Fruit fly (Drosophila melanogaster) whole organism, embryonic: ENCODE measurements around the gene Chpf.

ENCODE experiments used
- Blimp-1 ChIP-seq: fragments of 200-800 bp; sonication (Bioruptor generic); optimal IDR thresholded peaks from 3 replicates; lab custom pipeline; 2018; ENCODE audit warnings: missing biosample characterization, missing genetic modification characterization, mild to moderate bottlenecking, moderate library complexity, missing genetic modification reagents
- C15 ChIP-seq: fragments of 200-800 bp; sonication (Bioruptor generic); IDR thresholded peaks from 3 replicates; pipeline ENCODE4 v1.3.6; 2022; ENCODE audit warnings: missing biosample characterization, missing genetic modification characterization
- CG10267 ChIP-seq: fragments of 200-800 bp; sonication (Bioruptor generic); optimal IDR thresholded peaks from 2 replicates; lab custom pipeline; 2018; ENCODE audit warnings: missing biosample characterization, mild to moderate bottlenecking, missing genetic modification characterization, moderate library complexity
- CG15601 ChIP-seq: fragments of 200-800 bp; sonication (Bioruptor generic); optimal IDR thresholded peaks from 3 replicates; lab custom pipeline; 2019; ENCODE audit warnings: missing biosample characterization, mild to moderate bottlenecking, missing genetic modification characterization, moderate library complexity
- CG17359 ChIP-seq: fragments of 200-800 bp; sonication (Bioruptor generic); optimal IDR thresholded peaks from 3 replicates; lab custom pipeline; 2018; ENCODE audit warnings: missing biosample characterization, mild to moderate bottlenecking, missing genetic modification characterization, moderate library complexity
- CG17829 ChIP-seq: fragments of 200-800 bp; optimal IDR thresholded peaks from 2 replicates; lab custom pipeline; 2019; ENCODE audit warnings: missing biosample characterization, mild to moderate bottlenecking, missing genetic modification characterization, moderate library complexity
- CG2712 ChIP-seq: fragments of 200-800 bp; optimal IDR thresholded peaks from 3 replicates; lab custom pipeline; 2019; ENCODE audit warnings: missing biosample characterization, mild to moderate bottlenecking, missing genetic modification characterization, moderate library complexity
- CG3726 ChIP-seq: fragments of 200-800 bp; sonication (Bioruptor generic); IDR thresholded peaks from 3 replicates; pipeline ENCODE4, ENCODE4 v1.3.6; 2022; ENCODE audit warnings: missing biosample characterization, missing genetic modification characterization
- CG4424 ChIP-seq: fragments of 200-800 bp; sonication (Bioruptor generic); optimal IDR thresholded peaks from 3 replicates; lab custom pipeline; 2016; ENCODE audit warnings: missing biosample characterization, missing genetic modification characterization
- CG6813 ChIP-seq: fragments of 200-800 bp; sonication (Bioruptor generic); optimal IDR thresholded peaks from 2 replicates; lab custom pipeline; 2017; ENCODE audit warnings: missing biosample characterization, missing genetic modification characterization, mild to moderate bottlenecking, moderate library complexity, missing genetic modification reagents
- CG7357 ChIP-seq: fragments of 200-800 bp; sonication (Bioruptor generic); IDR thresholded peaks from 3 replicates; pipeline ENCODE4 v1.3.6; 2022; ENCODE audit warnings: missing biosample characterization, missing genetic modification characterization
- CG7372 ChIP-seq: fragments of 200-800 bp; sonication (Bioruptor generic); IDR thresholded peaks from 2 replicates; pipeline ENCODE4 v1.3.6; 2022; ENCODE audit warnings: missing biosample characterization, missing genetic modification characterization
- CG7839 ChIP-seq: fragments of 200-800 bp; sonication (Bioruptor generic); optimal IDR thresholded peaks from 3 replicates; lab custom pipeline; 2018; ENCODE audit warnings: missing biosample characterization, mild to moderate bottlenecking, missing genetic modification characterization, moderate library complexity
- CG8924 ChIP-seq: fragments of 200-800 bp; optimal IDR thresholded peaks from 3 replicates; lab custom pipeline; 2019; ENCODE audit warnings: missing biosample characterization, mild to moderate bottlenecking, missing genetic modification characterization, moderate library complexity
- Dip2 ChIP-seq: fragments of 200-800 bp; sonication (Bioruptor generic); IDR thresholded peaks from 2 replicates; pipeline ENCODE4 v1.3.6; 2022; ENCODE audit warnings: missing biosample characterization, missing genetic modification characterization
- Drgx ChIP-seq: fragments of 200-800 bp; sonication (Bioruptor generic); IDR thresholded peaks from 2 replicates; pipeline ENCODE4 v1.3.6; 2022; ENCODE audit warnings: missing biosample characterization, missing genetic modification characterization
- Ets65A ChIP-seq: fragments of 200-800 bp; sonication (Bioruptor generic); peaks from one replicate; lab custom pipeline; 2016; ENCODE audit warnings: missing biosample characterization, missing genetic modification characterization
- Fer1 ChIP-seq: fragments of 200-800 bp; sonication (Bioruptor generic); optimal IDR thresholded peaks from 2 replicates; lab custom pipeline; 2017; ENCODE audit warnings: missing biosample characterization, mild to moderate bottlenecking, missing genetic modification characterization
- Gug ChIP-seq: fragments of 200-800 bp; sonication (Bioruptor generic); IDR thresholded peaks from 4 replicates; pipeline ENCODE4 v1.3.6; 2022; ENCODE audit warnings: missing biosample characterization, missing genetic modification characterization
- H2.0 ChIP-seq: fragments of 200-800 bp; sonication (Bioruptor generic); IDR thresholded peaks from 2 replicates; pipeline ENCODE4 v1.3.6; 2022; ENCODE audit warnings: missing biosample characterization, missing genetic modification characterization
- Lhr ChIP-seq: fragments of 200-800 bp; sonication (Bioruptor generic); optimal IDR thresholded peaks from 3 replicates; lab custom pipeline; 2017; ENCODE audit warnings: mild to moderate bottlenecking, missing biosample characterization, missing genetic modification reagents, missing genetic modification characterization
- Lpt ChIP-seq: fragments of >200 bp; optimal IDR thresholded peaks from 2 replicates; lab custom pipeline; 2018; ENCODE audit warnings: missing biosample characterization, missing genetic modification characterization
- Meics ChIP-seq: fragments of 200-800 bp; sonication (Bioruptor generic); optimal IDR thresholded peaks from 2 replicates; lab custom pipeline; 2017; ENCODE audit warnings: missing biosample characterization, mild to moderate bottlenecking, missing genetic modification characterization
- Oli ChIP-seq: fragments of 200-800 bp; sonication (Bioruptor generic); optimal IDR thresholded peaks from 2 replicates; lab custom pipeline; 2018; ENCODE audit warnings: missing biosample characterization, mild to moderate bottlenecking, missing genetic modification characterization, moderate library complexity
- Optix ChIP-seq: fragments of 200-800 bp; sonication (Bioruptor generic); IDR thresholded peaks from 3 replicates; pipeline ENCODE4 v1.3.6; 2022; ENCODE audit warnings: missing biosample characterization, missing genetic modification characterization
- Ravus ChIP-seq: fragments of 200-800 bp; sonication (Bioruptor generic); IDR thresholded peaks from 2 replicates; pipeline ENCODE4 v1.3.6; 2022; ENCODE audit warnings: missing biosample characterization, missing genetic modification characterization
- Rx ChIP-seq: fragments of 200-800 bp; sonication (Bioruptor generic); IDR thresholded peaks from 2 replicates; pipeline ENCODE4 v1.3.6; 2022; ENCODE audit warnings: missing biosample characterization, missing genetic modification characterization
- Ssrp ChIP-seq: fragments of 200-800 bp; sonication (Bioruptor generic); optimal IDR thresholded peaks from 2 replicates; lab custom pipeline; 2018; ENCODE audit warnings: missing biosample characterization, mild to moderate bottlenecking, missing genetic modification characterization, moderate library complexity
- aop ChIP-seq: fragments of 200-800 bp; sonication (Bioruptor generic); IDR thresholded peaks from 2 replicates; pipeline ENCODE4 v1.3.6; 2022; ENCODE audit warnings: missing biosample characterization, missing genetic modification characterization
- ase ChIP-seq: fragments of 200-800 bp; sonication (Bioruptor generic); IDR thresholded peaks from 3 replicates; pipeline ENCODE4 v1.3.6; 2022; ENCODE audit warnings: missing biosample characterization, missing genetic modification characterization
- az2 ChIP-seq: fragments of 200-800 bp; sonication (Bioruptor generic); optimal IDR thresholded peaks from 3 replicates; lab custom pipeline; 2016; ENCODE audit warnings: missing biosample characterization, missing genetic modification characterization
- bowl ChIP-seq: fragments of 200-800 bp; sonication (Bioruptor generic); IDR thresholded peaks from 2 replicates; pipeline ENCODE4 v1.3.6; 2022; ENCODE audit warnings: missing biosample characterization, missing genetic modification characterization
- bsh ChIP-seq, 2 experiments: fragments of 200-800 bp; sonication (Bioruptor generic); optimal IDR thresholded peaks; 2 replicates each; lab custom pipeline; 2017 to 2018; ENCODE audit warnings: mild to moderate bottlenecking in 2 of 2, missing biosample characterization in 2 of 2, missing genetic modification characterization in 2 of 2, moderate library complexity in 1 of 2
- chm ChIP-seq: fragments of 200-800 bp; sonication (Bioruptor generic); IDR thresholded peaks from 2 replicates; pipeline ENCODE4 v1.3.6; 2022; ENCODE audit warnings: missing biosample characterization, missing genetic modification characterization
- dimm ChIP-seq: fragments of 200-800 bp; sonication (Bioruptor generic); IDR thresholded peaks from 2 replicates; pipeline ENCODE4 v1.3.6; 2022; ENCODE audit warnings: missing biosample characterization, missing genetic modification characterization
- esg ChIP-seq: fragments of 200-800 bp; sonication (Bioruptor generic); conservative IDR thresholded peaks from 2 replicates; pipeline ENCODE4 v1.3.6; 2022; ENCODE audit warnings: missing biosample characterization, missing genetic modification characterization
- exex ChIP-seq: fragments of 200-800 bp; sonication (Bioruptor generic); optimal IDR thresholded peaks from 4 replicates; lab custom pipeline; 2018; ENCODE audit warnings: missing biosample characterization, mild to moderate bottlenecking, missing genetic modification characterization, moderate library complexity
- gcm ChIP-seq: fragments of 200-800 bp; sonication (Bioruptor generic); optimal IDR thresholded peaks from 2 replicates; lab custom pipeline; 2019; ENCODE audit warnings: missing biosample characterization, mild to moderate bottlenecking, missing genetic modification characterization, moderate library complexity
- grau ChIP-seq: fragments of 200-800 bp; optimal IDR thresholded peaks from 3 replicates; lab custom pipeline; 2019; ENCODE audit warnings: missing biosample characterization, mild to moderate bottlenecking, missing genetic modification characterization, moderate library complexity
- lbe ChIP-seq: fragments of 200-800 bp; sonication (Bioruptor generic); optimal IDR thresholded peaks from 2 replicates; lab custom pipeline; 2016; ENCODE audit warnings: missing biosample characterization, mild to moderate bottlenecking, missing genetic modification characterization
- nmo ChIP-seq: fragments of 200-800 bp; sonication (Bioruptor generic); optimal IDR thresholded peaks from 2 replicates; lab custom pipeline; 2018; ENCODE audit warnings: missing biosample characterization, mild to moderate bottlenecking, missing genetic modification characterization, moderate library complexity
- pros ChIP-seq: fragments of 200-800 bp; sonication (Bioruptor generic); optimal IDR thresholded peaks from 3 replicates; lab custom pipeline; 2019; ENCODE audit warnings: missing biosample characterization, mild to moderate bottlenecking, missing genetic modification characterization, moderate library complexity
- row ChIP-seq: fragments of 200-800 bp; sonication (Bioruptor generic); IDR thresholded peaks from 3 replicates; pipeline ENCODE4 v1.3.6; 2022; ENCODE audit warnings: missing biosample characterization, missing genetic modification characterization
- seq ChIP-seq: fragments of 200-800 bp; sonication (Bioruptor generic); IDR thresholded peaks from 2 replicates; pipeline ENCODE4 v1.3.6; 2022; ENCODE audit warnings: missing biosample characterization, missing genetic modification characterization
- sim ChIP-seq: fragments of 200-800 bp; sonication (Bioruptor generic); IDR thresholded peaks from 2 replicates; pipeline ENCODE4 v1.3.6; 2022; ENCODE audit warnings: missing biosample characterization, missing genetic modification characterization
- so ChIP-seq: fragments of 200-800 bp; sonication (Bioruptor generic); IDR thresholded peaks from 3 replicates; pipeline ENCODE4 v1.3.6; 2022; ENCODE audit warnings: missing biosample characterization, missing genetic modification characterization
- sr ChIP-seq: fragments of 200-800 bp; sonication (Bioruptor generic); IDR thresholded peaks from 3 replicates; pipeline ENCODE4 v1.3.6; 2022; ENCODE audit warnings: missing biosample characterization, missing genetic modification characterization
- trh ChIP-seq: fragments of 200-800 bp; sonication (Bioruptor generic); optimal IDR thresholded peaks from 2 replicates; lab custom pipeline; 2016; ENCODE audit warnings: missing biosample characterization, missing genetic modification characterization
- zfh1 ChIP-seq: fragments of 200-800 bp; sonication (Bioruptor generic); IDR thresholded peaks from 3 replicates; pipeline ENCODE4 v1.3.6; 2022; ENCODE audit warnings: missing biosample characterization, missing genetic modification characterization

Chpf gene

dm6 chrX:13136939-13137697 lies 24.9 kb upstream of the Chpf start (continued):
- peak; percentile 67; the same call in 1 of the 2 replicates for TF ChIP-seq seq (GFP tag; lab: Robert Waterston, UW)
- no peak for TF ChIP-seq Lpt
- TF ChIP-seq CG17359 (tag; lab: Kevin White, UChicago), result peak; percentile 58
- peak; percentile 14 for TF ChIP-seq CG4424 (GFP tag; lab: Kevin White, UChicago)
- peak; percentile 77 for TF ChIP-seq aop
- peak; percentile 18 for TF ChIP-seq CG10267 (tag; lab: Kevin White, UChicago)
- peak; percentile 98 for TF ChIP-seq Blimp-1 (GFP tag; lab: Kevin White, UChicago)
- TF ChIP-seq CG6813 (GFP tag; lab: Kevin White, UChicago), result peak; percentile 9
- TF ChIP-seq CG7839, result peak; percentile 61
- 0 out of 2 replicates have a peak, but pooled peaks have one; percentile 11 for TF ChIP-seq CG7372 (GFP tag; lab: Robert Waterston, UW)
- peak; percentile 15 for TF ChIP-seq Ets65A (GFP tag; lab: Kevin White, UChicago)
- TF ChIP-seq sr (GFP tag; lab: Robert Waterston, UW), result 0 out of 3 replicates have a peak, but pooled peaks have one; percentile 42
- peak; percentile 46; the same call in 1 of the 2 replicates for TF ChIP-seq sim (GFP tag; lab: Robert Waterston, UW)
- no peak for TF ChIP-seq Ravus (GFP tag; lab: Robert Waterston, UW)
- peak; percentile 11 for TF ChIP-seq Meics
- peak; percentile 47; the same call in 1 of the 2 replicates for TF ChIP-seq Rx (GFP tag; lab: Robert Waterston, UW)
- peak; percentile 79 for TF ChIP-seq esg (GFP tag; lab: Robert Waterston, UW)
- TF ChIP-seq Fer1 (GFP tag; lab: Kevin White, UChicago), result peak; percentile 22
- TF ChIP-seq bsh (GFP tag; optimal IDR thresholded peaks at IDR 0.05; lab: Kevin White, UChicago), result peak in 1 of 2 experiments; percentile 61
- peak; percentile 21 for TF ChIP-seq lbe (GFP tag; lab: Kevin White, UChicago)
- TF ChIP-seq ase, result peak; percentile 71; the same call in 2 of the 3 replicates
- TF ChIP-seq chm (GFP tag; lab: Robert Waterston, UW), result 0 out of 2 replicates have a peak, but pooled peaks have one; percentile 13
- peak; percentile 39; the same call in 1 of the 4 replicates for TF ChIP-seq Gug
- no peak for TF ChIP-seq Lhr
- TF ChIP-seq H2.0 (GFP tag; lab: Robert Waterston, UW), result peak; percentile 45
- peak; percentile 76 for TF ChIP-seq row
- TF ChIP-seq CG17829 (tag; lab: Kevin White, UChicago), result peak; percentile 39
- TF ChIP-seq pros (GFP tag; lab: Kevin White, UChicago), result peak; percentile 39
- TF ChIP-seq dimm (GFP tag; lab: Robert Waterston, UW), result peak; percentile 43; the same call in 1 of the 2 replicates
- TF ChIP-seq Oli (tag; lab: Kevin White, UChicago), result peak; percentile 45
- TF ChIP-seq grau (tag; lab: Kevin White, UChicago), result peak; percentile 39
- peak; percentile 64 for TF ChIP-seq Drgx
- TF ChIP-seq C15 (GFP tag; lab: Robert Waterston, UW), result 0 out of 3 replicates have a peak, but pooled peaks have one; percentile 40
- peak; percentile 50 for TF ChIP-seq CG15601
- no peak for TF ChIP-seq Dip2 (GFP tag; lab: Robert Waterston, UW)
- 0 out of 3 replicates have a peak, but pooled peaks have one; percentile 21 for TF ChIP-seq CG7357
- TF ChIP-seq CG3726, result 0 out of 3 replicates have a peak, but pooled peaks have one; percentile 62
- TF ChIP-seq Ssrp (tag; lab: Kevin White, UChicago), result peak; percentile 28
- TF ChIP-seq so (GFP tag; lab: Robert Waterston, UW), result peak; percentile 67; the same call in 1 of the 3 replicates
- peak; percentile 82 for TF ChIP-seq Optix
- peak; percentile 72 for TF ChIP-seq nmo (GFP tag; lab: Kevin White, UChicago)
- TF ChIP-seq zfh1 (GFP tag; lab: Robert Waterston, UW), result peak; percentile 69; the same call in 2 of the 3 replicates
- peak; percentile 20 for TF ChIP-seq gcm
- TF ChIP-seq bowl (GFP tag; lab: Robert Waterston, UW), result peak; percentile 76
- no peak for TF ChIP-seq exex
- TF ChIP-seq CG2712 (tag; lab: Kevin White, UChicago), result peak; percentile 43
- peak; percentile 10 for TF ChIP-seq az2 (GFP tag; lab: Kevin White, UChicago)
- peak; percentile 19 for TF ChIP-seq CG8924 (tag; lab: Kevin White, UChicago)
- peak; percentile 18 for TF ChIP-seq trh
